Worm (Caenorhabditis elegans): ENCODE results near the gene rga-5.

- TF ChIP-seq him-1 (tag; optimal IDR thresholded peaks at IDR 0.05) (no peak), W03F9.2 (tag; optimal IDR thresholded peaks at IDR 0.05) (no peak)
Measured at ce11 chrIV:13878738-13879137, 51.1 kb downstream of the rga-5 start.

Data from whole organism, L4/young adult.